Fruit fly (Drosophila melanogaster): Measurements from ENCODE around the gene CD98hc.

Gene CD98hc

DNA sequence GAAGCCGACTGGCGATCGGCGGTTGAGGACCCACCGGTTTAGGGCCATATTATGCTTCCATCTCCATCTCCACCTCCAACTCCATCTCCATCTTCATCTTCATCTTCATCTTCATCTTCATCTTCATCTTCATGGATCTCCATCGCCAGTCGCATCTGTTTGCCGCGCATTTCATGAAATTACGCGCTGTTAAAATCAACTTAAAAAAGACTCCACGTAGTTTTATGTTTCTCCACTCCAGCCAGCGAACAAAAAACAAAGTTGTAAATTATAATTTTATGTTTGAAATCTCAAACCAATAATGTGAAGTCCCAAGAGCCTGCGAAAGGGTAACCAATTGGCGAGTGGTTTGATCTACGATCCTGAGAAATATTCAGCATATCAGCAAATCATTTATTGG is 28.1 kb downstream of the CD98hc start:
- no peak for TF ChIP-seq Myc (optimal IDR thresholded peaks at IDR 0.05)
- no peak for TF ChIP-seq Sin3A (optimal IDR thresholded peaks at IDR 0.05)
- TF ChIP-seq ttk (optimal IDR thresholded peaks at IDR 0.05): no peak
- TF ChIP-seq psq (optimal IDR thresholded peaks at IDR 0.05): no peak
- no peak for TF ChIP-seq h (optimal IDR thresholded peaks at IDR 0.05)

DNA sequence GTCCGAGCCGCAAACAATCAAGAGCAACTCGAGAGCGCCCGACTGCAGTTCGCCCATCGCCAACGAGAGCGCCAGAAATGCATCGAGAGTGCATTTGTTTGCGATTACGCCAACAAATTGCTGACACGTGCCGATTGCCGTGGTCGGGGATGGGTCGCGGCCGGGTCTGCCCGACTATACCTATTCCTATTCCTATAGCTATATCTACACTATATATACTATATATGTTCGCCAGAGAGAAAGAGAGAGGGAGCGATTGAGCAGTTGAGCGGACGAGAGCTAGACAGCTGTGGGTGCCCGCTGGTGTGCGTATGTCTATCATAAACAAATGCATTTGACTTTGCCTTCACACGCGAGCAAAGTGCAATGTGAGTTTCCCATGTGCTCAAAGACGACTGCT is 30.9 kb downstream of the CD98hc start:
- no peak for TF ChIP-seq h (optimal IDR thresholded peaks at IDR 0.05)
- TF ChIP-seq ttk (optimal IDR thresholded peaks at IDR 0.05): no peak
- TF ChIP-seq Sin3A (optimal IDR thresholded peaks at IDR 0.05): no peak
- no peak for TF ChIP-seq Myc (optimal IDR thresholded peaks at IDR 0.05)
- no peak for TF ChIP-seq insv (optimal IDR thresholded peaks at IDR 0.05)
- TF ChIP-seq psq (optimal IDR thresholded peaks at IDR 0.05): no peak

DNA sequence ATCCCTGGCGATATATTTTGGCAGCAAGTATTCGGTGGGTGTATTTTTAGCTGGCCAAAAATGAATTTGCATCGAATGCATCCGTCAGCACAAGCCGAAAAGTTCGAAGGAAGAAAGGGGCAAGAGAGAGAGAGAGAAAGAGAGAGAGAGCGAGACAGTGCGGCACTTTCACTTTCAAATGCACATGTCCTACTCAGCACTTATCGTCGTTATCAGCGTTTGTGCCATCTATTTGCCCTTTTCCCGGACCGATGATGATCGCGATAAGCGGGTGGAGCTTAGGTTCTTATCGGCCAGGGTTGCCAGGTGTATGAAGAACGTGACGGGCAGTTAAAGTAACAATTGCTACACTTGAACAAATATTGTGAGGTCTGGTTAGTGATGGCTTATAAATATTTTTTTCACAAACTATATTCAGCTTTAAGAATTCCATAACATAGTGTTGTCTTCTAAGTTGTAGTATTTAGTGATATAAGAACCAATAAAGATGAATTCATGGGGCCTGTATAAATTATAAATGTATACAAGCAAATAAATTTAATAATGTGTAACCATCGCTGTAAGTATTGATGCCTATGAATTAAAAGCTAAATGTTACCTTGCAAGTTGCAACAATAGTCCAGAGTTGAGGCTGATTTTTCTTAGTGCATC is 33.4 kb downstream of the CD98hc start:
- TF ChIP-seq insv (optimal IDR thresholded peaks at IDR 0.05) (no peak), h (optimal IDR thresholded peaks at IDR 0.05) (no peak)

DNA sequence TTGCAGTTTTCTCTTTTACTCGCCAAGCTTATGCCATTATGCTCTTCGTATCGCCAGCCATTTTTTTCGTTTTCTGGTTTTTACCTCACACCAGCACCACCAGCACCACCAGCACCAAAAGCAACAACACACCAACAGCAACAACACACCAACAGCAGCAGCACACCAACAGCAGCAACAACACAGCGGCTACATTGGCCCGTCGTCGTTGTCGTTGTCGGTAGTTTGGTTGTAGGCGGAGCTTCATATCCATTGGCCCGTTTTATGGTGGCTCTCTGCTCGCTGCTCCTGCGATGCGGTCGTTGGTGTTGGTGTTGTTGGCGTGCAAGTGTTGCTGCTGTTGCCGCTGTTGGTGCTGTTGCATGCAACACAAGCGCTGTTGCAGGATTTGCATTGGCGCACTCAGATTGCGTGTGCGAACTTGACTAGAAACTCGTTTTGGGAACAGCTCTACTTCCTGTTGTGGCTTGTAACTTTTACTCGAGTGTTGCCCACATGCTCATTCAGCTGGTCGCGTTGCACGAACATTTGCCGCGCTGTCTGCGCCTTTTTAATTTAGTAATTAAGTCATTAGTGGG is 41.4 kb downstream of the CD98hc start:
- TF ChIP-seq h (optimal IDR thresholded peaks at IDR 0.05) (no peak), Sin3A (optimal IDR thresholded peaks at IDR 0.05) (no peak), insv (optimal IDR thresholded peaks at IDR 0.05) (no peak), ttk (optimal IDR thresholded peaks at IDR 0.05) (no peak), psq (optimal IDR thresholded peaks at IDR 0.05) (no peak), Myc (optimal IDR thresholded peaks at IDR 0.05) (no peak)

DNA sequence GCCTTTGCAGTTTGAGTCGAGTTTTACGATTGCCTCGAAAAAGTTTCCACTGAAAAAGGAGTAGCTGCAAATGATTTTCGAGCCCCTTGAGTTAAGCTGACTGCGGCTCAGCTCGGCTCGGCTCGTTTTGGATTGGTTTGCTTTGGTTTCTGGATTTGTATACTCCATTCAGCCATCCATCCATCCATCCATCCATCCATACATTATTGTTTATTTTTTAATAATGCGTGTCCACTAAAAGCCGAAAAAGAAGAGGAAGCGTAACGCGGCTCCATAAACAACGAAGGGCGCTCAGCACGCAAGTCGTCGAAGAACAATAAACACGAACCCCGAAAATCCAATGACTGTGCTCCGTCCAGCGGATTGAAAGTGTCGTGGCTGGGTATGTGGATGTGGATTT is 51.9 kb downstream of the CD98hc start:
- no peak for TF ChIP-seq psq (optimal IDR thresholded peaks at IDR 0.05)
- no peak for TF ChIP-seq insv (optimal IDR thresholded peaks at IDR 0.05)
